Fruit fly (Drosophila melanogaster) whole organism, embryonic: ENCODE measurements around the gene CG15717.

ENCODE experiments used
- B-H1 ChIP-seq: fragments of 200-800 bp; sonication (Bioruptor generic); IDR thresholded peaks from 3 replicates; pipeline ENCODE4 v1.3.6; 2022; ENCODE audit warnings: missing biosample characterization, missing genetic modification characterization
- CG10543 ChIP-seq: fragments of 200-800 bp; sonication (Bioruptor generic); optimal IDR thresholded peaks from 3 replicates; lab custom pipeline; 2017; ENCODE audit warnings: missing biosample characterization, mild to moderate bottlenecking, missing genetic modification characterization, moderate library complexity
- CG11247 ChIP-seq: fragments of 200-800 bp; sonication (Bioruptor generic); IDR thresholded peaks from 2 replicates; pipeline ENCODE4 v1.3.6; 2022; ENCODE audit warnings: missing biosample characterization, missing genetic modification characterization
- CG11456 ChIP-seq: fragments of 200-800 bp; sonication (Bioruptor generic); IDR thresholded peaks from 3 replicates; pipeline ENCODE4 v1.3.6; 2022; ENCODE audit warnings: missing biosample characterization, missing genetic modification characterization
- CG11723 ChIP-seq: fragments of 200-800 bp; sonication (Bioruptor generic); optimal IDR thresholded peaks from 2 replicates; lab custom pipeline; 2017; ENCODE audit warnings: missing biosample characterization, mild to moderate bottlenecking, missing genetic modification characterization
- CG14014 ChIP-seq: fragments of 200-800 bp; sonication (Bioruptor generic); IDR thresholded peaks from 2 replicates; pipeline ENCODE4 v1.3.6; 2022; ENCODE audit warnings: missing biosample characterization, missing genetic modification characterization
- CG1602 ChIP-seq: fragments of 200-800 bp; sonication (Bioruptor generic); optimal IDR thresholded peaks from 3 replicates; lab custom pipeline; 2016; ENCODE audit warnings: missing biosample characterization, missing genetic modification characterization
- CG1603 ChIP-seq: fragments of 200-800 bp; sonication (Bioruptor generic); optimal IDR thresholded peaks from 2 replicates; lab custom pipeline; 2019; ENCODE audit warnings: missing biosample characterization, mild to moderate bottlenecking, missing genetic modification characterization, moderate library complexity
- CG17612 ChIP-seq: fragments of 200-800 bp; sonication (Bioruptor generic); IDR thresholded peaks from 2 replicates; pipeline ENCODE4 v1.3.6; 2022; ENCODE audit warnings: missing biosample characterization, missing genetic modification characterization
- CG2120 ChIP-seq: fragments of 200-800 bp; sonication (Bioruptor generic); optimal IDR thresholded peaks from 3 replicates; lab custom pipeline; 2016; ENCODE audit warnings: missing biosample characterization, missing genetic modification characterization
- CG33213 ChIP-seq: fragments of 200-800 bp; sonication (Bioruptor generic); optimal IDR thresholded peaks from 3 replicates; lab custom pipeline; 2016; ENCODE audit warnings: missing biosample characterization, missing genetic modification characterization
- CG3407 ChIP-seq: fragments of 200-800 bp; sonication (Bioruptor generic); optimal IDR thresholded peaks from 2 replicates; lab custom pipeline; 2018; ENCODE audit warnings: missing biosample characterization, mild to moderate bottlenecking, missing genetic modification characterization
- CG43689 ChIP-seq: fragments of 200-800 bp; sonication (Bioruptor generic); IDR thresholded peaks from 2 replicates; pipeline ENCODE4 v1.3.6; 2022; ENCODE audit warnings: missing biosample characterization, missing genetic modification characterization
- CG4707 ChIP-seq: fragments of 200-800 bp; sonication (Bioruptor generic); optimal IDR thresholded peaks from 2 replicates; lab custom pipeline; 2018; ENCODE audit warnings: missing biosample characterization, mild to moderate bottlenecking, missing genetic modification characterization, moderate library complexity
- CG6175 ChIP-seq: fragments of 200-800 bp; sonication (Bioruptor generic); IDR thresholded peaks from 3 replicates; pipeline ENCODE4 v1.3.6; 2022; ENCODE audit warnings: missing biosample characterization, missing genetic modification characterization
- CG6272 ChIP-seq: fragments of 200-800 bp; sonication (Bioruptor generic); IDR thresholded peaks from 2 replicates; pipeline ENCODE4 v1.3.6; 2022; ENCODE audit warnings: missing biosample characterization, missing genetic modification characterization
- CG6683 ChIP-seq: fragments of 200-800 bp; sonication (Bioruptor generic); optimal IDR thresholded peaks from 2 replicates; lab custom pipeline; 2017; ENCODE audit warnings: missing biosample characterization, mild to moderate bottlenecking, missing genetic modification characterization, missing genetic modification reagents
- CG6689 ChIP-seq: fragments of 200-800 bp; sonication (Bioruptor generic); IDR thresholded peaks from 2 replicates; pipeline ENCODE4 v1.3.6; 2022; ENCODE audit warnings: missing biosample characterization, missing genetic modification characterization
- CG6854 ChIP-seq: fragments of 200-800 bp; sonication (Bioruptor generic); optimal IDR thresholded peaks from 3 replicates; lab custom pipeline; 2017; ENCODE audit warnings: missing biosample characterization, mild to moderate bottlenecking, missing genetic modification characterization
- CG7745 ChIP-seq: fragments of 200-800 bp; sonication (Bioruptor generic); optimal IDR thresholded peaks from 2 replicates; lab custom pipeline; 2018; ENCODE audit warnings: missing biosample characterization, mild to moderate bottlenecking, missing genetic modification characterization, moderate library complexity
- CG8944 ChIP-seq: fragments of 200-800 bp; sonication (Bioruptor generic); optimal IDR thresholded peaks from 3 replicates; lab custom pipeline; 2016; ENCODE audit warnings: missing biosample characterization, missing genetic modification characterization
- CG9797 ChIP-seq: fragments of 200-800 bp; sonication (Bioruptor generic); optimal IDR thresholded peaks from 3 replicates; lab custom pipeline; 2018; ENCODE audit warnings: missing biosample characterization, mild to moderate bottlenecking, missing genetic modification characterization
- CHES-1-like ChIP-seq: fragments of 200-800 bp; sonication (Bioruptor generic); optimal IDR thresholded peaks from 2 replicates; lab custom pipeline; 2016; ENCODE audit warnings: missing biosample characterization, missing genetic modification characterization
- D ChIP-seq, 2 experiments: fragments of 200-800 bp in 1 of 2; fragments of >200 bp in 1 of 2; sonication (Bioruptor generic) in 1 of 2; optimal IDR thresholded peaks; 2 replicates in 1 of 2; 3 replicates in 1 of 2; lab custom pipeline; 2017; ENCODE audit warnings: mild to moderate bottlenecking in 1 of 2, missing biosample characterization in 1 of 2, missing genetic modification characterization in 1 of 2, missing genetic modification reagents in 1 of 2
- HLHmδ ChIP-seq: fragments of 200-800 bp; sonication (Bioruptor generic); optimal IDR thresholded peaks from 2 replicates; lab custom pipeline; 2018; ENCODE audit warnings: missing biosample characterization, mild to moderate bottlenecking, missing genetic modification characterization, moderate library complexity
- Hsf ChIP-seq: fragments of 200-800 bp; sonication (Bioruptor generic); optimal IDR thresholded peaks from 3 replicates; lab custom pipeline; 2016; ENCODE audit warnings: missing biosample characterization, missing genetic modification characterization
- MBD-R2 ChIP-seq: fragments of 200-800 bp; sonication (Bioruptor generic); IDR thresholded peaks from 2 replicates; pipeline ENCODE4 v1.3.6; 2022; ENCODE audit warnings: missing biosample characterization, missing genetic modification characterization
- Neu2 ChIP-seq: fragments of 200-800 bp; sonication (Bioruptor generic); optimal IDR thresholded peaks from 3 replicates; lab custom pipeline; 2016; ENCODE audit warnings: missing biosample characterization, missing genetic modification characterization, borderline replicate concordance
- NfI ChIP-seq: fragments of 200-800 bp; sonication (Bioruptor generic); optimal IDR thresholded peaks from 3 replicates; lab custom pipeline; 2018; ENCODE audit warnings: missing biosample characterization, mild to moderate bottlenecking, missing genetic modification characterization, moderate library complexity
- Scr ChIP-seq: fragments of 200-800 bp; sonication (Bioruptor generic); IDR thresholded peaks from 2 replicates; pipeline ENCODE4 v1.3.6; 2022; ENCODE audit warnings: missing biosample characterization, missing genetic modification characterization; ENCODE audit not compliant: partially characterized antibody
- btn ChIP-seq: fragments of 200-800 bp; sonication (Bioruptor generic); optimal IDR thresholded peaks from 2 replicates; lab custom pipeline; 2016; ENCODE audit warnings: missing biosample characterization, missing genetic modification characterization
- cad ChIP-seq: fragments of >200 bp; optimal IDR thresholded peaks from 2 replicates; lab custom pipeline; 2017; ENCODE audit warnings: missing biosample characterization, missing genetic modification characterization
- caup ChIP-seq: fragments of 200-800 bp; sonication (Bioruptor generic); optimal IDR thresholded peaks from 3 replicates; lab custom pipeline; 2017; ENCODE audit warnings: missing biosample characterization, mild to moderate bottlenecking, missing genetic modification characterization, moderate library complexity; ENCODE audit not compliant: severe bottlenecking
- croc ChIP-seq: fragments of 200-800 bp; sonication (Bioruptor generic); conservative IDR thresholded peaks from 3 replicates; pipeline ENCODE4 v1.3.6; 2022; ENCODE audit warnings: missing biosample characterization, missing genetic modification characterization
- crol ChIP-seq: fragments of 200-800 bp; sonication (Bioruptor generic); IDR thresholded peaks from 2 replicates; pipeline ENCODE4 v1.3.6; 2022; ENCODE audit warnings: missing biosample characterization, missing genetic modification characterization
- da ChIP-seq: fragments of 200-800 bp; sonication (Bioruptor generic); optimal IDR thresholded peaks from 2 replicates; lab custom pipeline; 2016; ENCODE audit warnings: missing biosample characterization, missing genetic modification characterization
- danr ChIP-seq: fragments of 200-800 bp; sonication (Bioruptor generic); IDR thresholded peaks from 2 replicates; pipeline ENCODE4 v1.3.6; 2022; ENCODE audit warnings: missing biosample characterization, missing genetic modification characterization
- gem ChIP-seq: fragments of 200-800 bp; sonication (Bioruptor generic); optimal IDR thresholded peaks from 2 replicates; lab custom pipeline; 2019; ENCODE audit warnings: missing biosample characterization, mild to moderate bottlenecking, missing genetic modification characterization, moderate library complexity
- gfzf ChIP-seq: fragments of 200-800 bp; sonication (Bioruptor generic); optimal IDR thresholded peaks from 2 replicates; lab custom pipeline; 2016; ENCODE audit warnings: missing biosample characterization, mild to moderate bottlenecking, missing genetic modification characterization, moderate library complexity
- grn ChIP-seq: fragments of 200-800 bp; sonication (Bioruptor generic); optimal IDR thresholded peaks from 3 replicates; lab custom pipeline; 2017; ENCODE audit warnings: missing biosample characterization, missing genetic modification characterization
- her ChIP-seq: fragments of 200-800 bp; sonication (Bioruptor generic); optimal IDR thresholded peaks from 2 replicates; lab custom pipeline; 2016; ENCODE audit warnings: missing biosample characterization, missing genetic modification characterization
- kay ChIP-seq: fragments of 200-800 bp; sonication (Bioruptor generic); optimal IDR thresholded peaks from 2 replicates; lab custom pipeline; 2016; ENCODE audit warnings: missing biosample characterization, missing genetic modification characterization
- nau ChIP-seq: fragments of 200-800 bp; sonication (Bioruptor generic); optimal IDR thresholded peaks from 3 replicates; lab custom pipeline; 2017; ENCODE audit warnings: missing biosample characterization, mild to moderate bottlenecking, missing genetic modification characterization, missing genetic modification reagents
- nmo ChIP-seq: fragments of 200-800 bp; sonication (Bioruptor generic); optimal IDR thresholded peaks from 2 replicates; lab custom pipeline; 2018; ENCODE audit warnings: missing biosample characterization, mild to moderate bottlenecking, missing genetic modification characterization, moderate library complexity
- pho ChIP-seq: fragments of 200-800 bp; sonication (Bioruptor generic); optimal IDR thresholded peaks from 2 replicates; lab custom pipeline; 2016; ENCODE audit warnings: missing biosample characterization, missing genetic modification characterization
- ro ChIP-seq: fragments of 200-800 bp; sonication (Bioruptor generic); IDR thresholded peaks from 2 replicates; pipeline ENCODE4 v1.3.6; 2022; ENCODE audit warnings: missing biosample characterization, missing genetic modification characterization
- row ChIP-seq: fragments of 200-800 bp; sonication (Bioruptor generic); IDR thresholded peaks from 3 replicates; pipeline ENCODE4 v1.3.6; 2022; ENCODE audit warnings: missing biosample characterization, missing genetic modification characterization
- tio ChIP-seq: fragments of 200-800 bp; sonication (Bioruptor generic); optimal IDR thresholded peaks from 2 replicates; lab custom pipeline; 2017; ENCODE audit warnings: missing biosample characterization, missing genetic modification characterization, inconsistent platforms
- trem ChIP-seq: fragments of 200-800 bp; optimal IDR thresholded peaks from 3 replicates; lab custom pipeline; 2019; ENCODE audit warnings: missing biosample characterization, mild to moderate bottlenecking, missing genetic modification characterization, moderate library complexity
- twi ChIP-seq: fragments of 200-800 bp; optimal IDR thresholded peaks from 2 replicates; lab custom pipeline; 2019; ENCODE audit warnings: missing biosample characterization, mild to moderate bottlenecking, missing genetic modification characterization, moderate library complexity
- wor ChIP-seq: fragments of 200-800 bp; sonication (Bioruptor generic); IDR thresholded peaks from 2 replicates; pipeline ENCODE4 v1.3.6; 2022; ENCODE audit warnings: missing biosample characterization, missing genetic modification characterization

Gene CG15717

DNA sequence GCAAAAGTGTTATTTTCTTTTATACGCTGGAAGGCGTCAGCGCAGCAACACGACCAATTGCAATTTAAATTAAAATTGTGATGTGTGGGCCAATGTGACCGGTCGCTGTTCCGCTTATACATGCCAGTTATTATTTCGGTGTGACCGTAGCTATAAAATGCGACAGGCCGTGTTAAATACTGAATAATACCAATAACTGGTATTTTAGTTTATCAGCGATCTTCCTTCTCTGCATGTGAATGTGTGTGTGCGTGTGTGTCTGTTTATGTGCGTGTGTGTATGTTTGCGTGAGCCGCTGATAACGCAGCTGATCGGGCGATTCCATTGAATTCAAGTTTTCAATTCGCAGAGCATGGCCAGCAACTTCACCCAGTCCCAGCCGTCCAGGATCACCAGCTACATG, at the start of gene CG15717, which contains the start of the genes CG32638 and MFS10 (continued):
- no peak for TF ChIP-seq CG6683 (GFP tag; lab: Kevin White, UChicago)
- no peak for TF ChIP-seq Hsf (GFP tag; lab: Kevin White, UChicago)
- no peak for TF ChIP-seq CG11723 (GFP tag; lab: Kevin White, UChicago)
- no peak for TF ChIP-seq D (optimal IDR thresholded peaks at IDR 0.05; lab: Kevin White, UChicago)
- no peak for TF ChIP-seq D (GFP tag; optimal IDR thresholded peaks at IDR 0.05; lab: Kevin White, UChicago)
- TF ChIP-seq btn (GFP tag; lab: Kevin White, UChicago), result no peak
- no peak for TF ChIP-seq twi
- peak; percentile 80 for TF ChIP-seq MBD-R2 (GFP tag; lab: Robert Waterston, UW)
- TF ChIP-seq CG3407 (GFP tag; lab: Kevin White, UChicago), result no peak
- TF ChIP-seq Scr (GFP tag; lab: Robert Waterston, UW), result no peak
- peak; percentile 60 for TF ChIP-seq CG33213 (GFP tag; lab: Kevin White, UChicago)
- no peak for TF ChIP-seq CG4707 (GFP tag; lab: Kevin White, UChicago)
- no peak for TF ChIP-seq Neu2 (GFP tag; lab: Kevin White, UChicago)
- peak; percentile 56 for TF ChIP-seq row (GFP tag; lab: Robert Waterston, UW)
- no peak for TF ChIP-seq CG6272 (GFP tag; lab: Robert Waterston, UW)
- TF ChIP-seq CG6854, result no peak
- TF ChIP-seq gem (tag; lab: Kevin White, UChicago), result peak; percentile 6
- TF ChIP-seq CG43689 (GFP tag; lab: Robert Waterston, UW), result no peak
- TF ChIP-seq gfzf (GFP tag; lab: Kevin White, UChicago), result peak; percentile 96
- TF ChIP-seq HLHmδ (GFP tag; lab: Kevin White, UChicago), result no peak
- peak; percentile 98 for TF ChIP-seq CG9797
- no peak for TF ChIP-seq CG8944 (GFP tag; lab: Kevin White, UChicago)
- no peak for TF ChIP-seq CG17612 (GFP tag; lab: Robert Waterston, UW)
- TF ChIP-seq kay (GFP tag; lab: Kevin White, UChicago), result no peak
- TF ChIP-seq CG6175 (GFP tag; lab: Robert Waterston, UW), result no peak
- TF ChIP-seq CG10543 (GFP tag; lab: Kevin White, UChicago), result peak; percentile 52
- TF ChIP-seq nau (GFP tag; lab: Kevin White, UChicago), result no peak
- TF ChIP-seq grn (GFP tag; lab: Kevin White, UChicago), result peak; percentile 99
- no peak for TF ChIP-seq CG6689 (GFP tag; lab: Robert Waterston, UW)
- TF ChIP-seq tio (GFP tag; lab: Kevin White, UChicago), result no peak
- TF ChIP-seq NfI, result peak; percentile 27
- TF ChIP-seq CG14014 (GFP tag; lab: Robert Waterston, UW), result 0 out of 2 replicates have a peak, but pooled peaks have one; percentile 10
- peak; percentile 56 for TF ChIP-seq trem (tag; lab: Kevin White, UChicago)
- TF ChIP-seq CG11247 (GFP tag; lab: Robert Waterston, UW), result no peak
- TF ChIP-seq nmo (GFP tag; lab: Kevin White, UChicago), result peak; percentile 50
- TF ChIP-seq CG1603 (tag; lab: Kevin White, UChicago), result peak; percentile 85
- TF ChIP-seq cad, result no peak
- TF ChIP-seq da (GFP tag; lab: Kevin White, UChicago), result no peak
- TF ChIP-seq CG7745 (tag; lab: Kevin White, UChicago), result no peak
- TF ChIP-seq CG11456 (GFP tag; lab: Robert Waterston, UW), result no peak
- peak; percentile 20 for TF ChIP-seq caup (GFP tag; lab: Kevin White, UChicago)
- TF ChIP-seq her (GFP tag; lab: Kevin White, UChicago), result no peak
- no peak for TF ChIP-seq croc
- TF ChIP-seq crol (GFP tag; lab: Robert Waterston, UW), result no peak
- no peak for TF ChIP-seq pho
- peak; percentile 33 for TF ChIP-seq CG2120 (GFP tag; lab: Kevin White, UChicago)
- TF ChIP-seq ro, result no peak
- TF ChIP-seq danr (GFP tag; lab: Robert Waterston, UW), result no peak
- TF ChIP-seq CG1602 (GFP tag; lab: Kevin White, UChicago), result no peak
- TF ChIP-seq CHES-1-like (GFP tag; lab: Kevin White, UChicago), result peak; percentile 46
- TF ChIP-seq wor, result no peak
- TF ChIP-seq B-H1 (GFP tag; lab: Robert Waterston, UW), result no peak
